Worm (Caenorhabditis elegans): ENCODE results near the gene srw-103.

ce11 chrV:1741074-1741473, 24.1 kb downstream of the srw-103 start, which contains the start of gene srab-25:
- TF ChIP-seq R02D3.7 (tag; optimal IDR thresholded peaks at IDR 0.05): no peak
- no peak for TF ChIP-seq F13H6.1 (tag; optimal IDR thresholded peaks at IDR 0.05)
- TF ChIP-seq ceh-82 (tag; optimal IDR thresholded peaks at IDR 0.05): no peak
- TF ChIP-seq mdl-1 (tag; optimal IDR thresholded peaks at IDR 0.05): no peak
- TF ChIP-seq ztf-11 (tag; optimal IDR thresholded peaks at IDR 0.05): no peak
- no peak for TF ChIP-seq nhr-11 (tag; optimal IDR thresholded peaks at IDR 0.05)
- no peak for TF ChIP-seq ama-1 (optimal IDR thresholded peaks at IDR 0.05)
- no peak for TF ChIP-seq nhr-10 (tag; optimal IDR thresholded peaks at IDR 0.05)
- TF ChIP-seq unc-62 (GFP tag; optimal IDR thresholded peaks at IDR 0.05): no peak

All from whole organism, L2 larva.